Worm (Caenorhabditis elegans): ENCODE data around the gene Y37E11AM.2.

The Y37E11AM.2 gene

DNA sequence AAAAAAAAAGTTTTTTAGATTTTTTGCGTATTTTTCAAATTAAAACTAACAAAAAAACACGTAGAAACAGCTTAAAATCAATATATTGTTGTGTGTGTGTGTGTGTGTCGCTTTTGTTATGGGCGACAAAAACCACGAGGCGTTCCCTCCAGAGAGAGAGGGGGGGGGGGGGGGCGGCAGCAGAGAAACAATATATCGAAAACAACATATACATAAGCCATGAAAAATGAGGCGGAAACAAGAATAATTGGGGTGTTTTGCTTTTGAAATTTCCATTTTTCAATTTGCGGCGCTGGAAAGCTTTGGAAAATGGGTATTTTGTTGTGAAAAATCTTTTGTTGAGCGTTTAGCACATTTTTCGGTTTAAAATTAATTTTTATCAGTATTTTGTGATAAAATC lies at the start of gene Y37E11AM.2:
Gene Y37E11AM.2 (minus strand): TSS at position 101 of the 400 bp plus-strand sequence.
- TF ChIP-seq eor-1 (tag; optimal IDR thresholded peaks at IDR 0.05), result no peak
- no peak for TF ChIP-seq daf-12 (tag; optimal IDR thresholded peaks at IDR 0.05)
- no peak for TF ChIP-seq lin-39 (tag; optimal IDR thresholded peaks at IDR 0.05)
- no peak for TF ChIP-seq pqm-1 (tag; optimal IDR thresholded peaks at IDR 0.05)
- TF ChIP-seq ceh-28 (tag; optimal IDR thresholded peaks at IDR 0.05), result no peak
- TF ChIP-seq tbx-2 (tag; optimal IDR thresholded peaks at IDR 0.05), result no peak
- TF ChIP-seq nhr-12 (tag; optimal IDR thresholded peaks at IDR 0.05), result no peak
- no peak for TF ChIP-seq aly-2 (tag; optimal IDR thresholded peaks at IDR 0.05)
- TF ChIP-seq fkh-10 (GFP tag; optimal IDR thresholded peaks at IDR 0.05), result no peak

DNA sequence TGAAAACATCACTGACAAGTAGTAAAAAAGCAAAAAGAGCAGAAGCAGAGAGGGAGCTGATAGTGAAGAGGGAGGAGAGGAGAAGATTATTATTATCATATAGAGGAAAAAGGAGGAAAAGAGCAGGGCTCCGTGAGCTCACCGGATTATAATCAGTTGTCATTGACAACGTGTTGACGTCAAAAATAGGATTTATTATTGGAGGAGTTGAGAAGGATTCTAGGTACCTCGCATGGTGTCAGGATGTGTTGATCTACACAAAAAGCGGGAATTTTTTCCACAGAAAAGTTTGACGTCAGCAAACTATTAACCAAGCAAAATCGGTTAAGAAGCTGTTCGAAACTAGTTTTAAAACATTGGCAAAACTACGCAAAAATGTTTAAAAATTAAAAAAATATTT lies 48.9 kb upstream of the Y37E11AM.2 start:
- no peak for TF ChIP-seq mml-1 (tag; optimal IDR thresholded peaks at IDR 0.05)

DNA sequence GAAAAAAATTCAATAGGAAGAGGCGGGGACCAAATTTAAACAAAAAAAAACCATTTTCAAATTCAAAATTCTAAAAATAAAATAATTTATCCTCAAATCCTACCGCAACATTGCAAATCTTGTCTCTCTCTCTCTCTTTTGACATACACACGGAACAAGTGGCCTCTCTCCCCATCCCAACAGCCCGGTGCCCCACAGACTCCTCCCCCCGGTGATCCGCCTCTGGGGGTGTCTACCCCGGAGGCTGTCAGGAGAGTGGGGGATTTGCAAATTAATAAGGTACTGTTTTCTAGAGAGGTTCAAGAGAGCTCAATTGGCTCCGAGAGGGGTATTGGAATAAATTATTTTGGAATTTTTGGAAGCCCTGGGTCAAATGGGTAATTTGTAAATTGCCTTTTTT lies 42.5 kb upstream of the Y37E11AM.2 start:
- no peak for TF ChIP-seq unc-62 (GFP tag; optimal IDR thresholded peaks at IDR 0.05)
- TF ChIP-seq fkh-2 (tag; optimal IDR thresholded peaks at IDR 0.05), result no peak
- no peak for TF ChIP-seq nhr-237 (tag; optimal IDR thresholded peaks at IDR 0.05)
- TF ChIP-seq snpc-4 (tag; optimal IDR thresholded peaks at IDR 0.05), result no peak
- TF ChIP-seq nhr-67 (tag; optimal IDR thresholded peaks at IDR 0.05), result no peak
- TF ChIP-seq egl-5 (tag; optimal IDR thresholded peaks at IDR 0.05), result no peak
- no peak for TF ChIP-seq mml-1 (tag; optimal IDR thresholded peaks at IDR 0.05)
- TF ChIP-seq zag-1 (tag; optimal IDR thresholded peaks at IDR 0.05), result no peak
- TF ChIP-seq fkh-10 (GFP tag; optimal IDR thresholded peaks at IDR 0.05), result no peak
- no peak for TF ChIP-seq nhr-43 (tag; optimal IDR thresholded peaks at IDR 0.05; ENCODE audit: poor library complexity, severe bottlenecking)
- TF ChIP-seq nfya-1 (tag; optimal IDR thresholded peaks at IDR 0.05; ENCODE audit: insufficient read depth), result no peak
- no peak for TF ChIP-seq nhr-77 (tag; optimal IDR thresholded peaks at IDR 0.05)
- TF ChIP-seq ama-1 (optimal IDR thresholded peaks at IDR 0.05), result no peak
- TF ChIP-seq nhr-25 (tag; optimal IDR thresholded peaks at IDR 0.05), result no peak
- TF ChIP-seq ceh-9 (tag; optimal IDR thresholded peaks at IDR 0.05), result no peak
- no peak for TF ChIP-seq elt-3 (tag; optimal IDR thresholded peaks at IDR 0.05)

DNA sequence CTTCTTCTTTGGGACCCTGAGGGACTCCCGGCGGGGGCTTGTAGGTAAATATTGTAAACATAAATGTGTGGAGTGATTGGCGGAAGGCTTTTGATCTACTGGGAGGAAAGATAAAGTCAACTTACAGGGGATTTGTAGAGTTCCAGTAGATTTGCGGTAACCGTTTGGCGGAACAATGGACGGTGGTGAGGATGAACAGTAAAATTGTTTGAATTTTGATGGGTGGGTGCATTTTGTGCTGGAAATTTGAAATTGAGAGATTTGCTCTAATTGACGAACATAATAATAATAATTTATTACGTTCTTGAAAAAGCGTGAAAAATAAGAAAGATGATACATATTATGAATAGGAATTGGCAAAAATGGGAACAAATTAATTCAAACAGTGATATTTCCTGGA lies 41.3 kb upstream of the Y37E11AM.2 start, which contains the start of gene vab-2:
Gene vab-2 (minus strand): TSS at position 238 of the 400 bp plus-strand sequence.
- no peak for TF ChIP-seq mml-1 (tag; optimal IDR thresholded peaks at IDR 0.05)
- no peak for TF ChIP-seq lin-15B (tag; optimal IDR thresholded peaks at IDR 0.05)
- no peak for TF ChIP-seq aly-2 (tag; optimal IDR thresholded peaks at IDR 0.05)
- no peak for TF ChIP-seq nhr-76 (tag; optimal IDR thresholded peaks at IDR 0.05)
- TF ChIP-seq skn-1 (tag; optimal IDR thresholded peaks at IDR 0.05), result no peak
- no peak for TF ChIP-seq snpc-4 (tag; optimal IDR thresholded peaks at IDR 0.05)
- TF ChIP-seq unc-39 (tag; optimal IDR thresholded peaks at IDR 0.05), result no peak
- TF ChIP-seq pha-4 (tag; optimal IDR thresholded peaks at IDR 0.05), result no peak
- no peak for TF ChIP-seq nhr-28 (tag; optimal IDR thresholded peaks at IDR 0.05)
- no peak for TF ChIP-seq tbx-2 (tag; optimal IDR thresholded peaks at IDR 0.05)
- TF ChIP-seq elt-1 (tag; optimal IDR thresholded peaks at IDR 0.05), result no peak

DNA sequence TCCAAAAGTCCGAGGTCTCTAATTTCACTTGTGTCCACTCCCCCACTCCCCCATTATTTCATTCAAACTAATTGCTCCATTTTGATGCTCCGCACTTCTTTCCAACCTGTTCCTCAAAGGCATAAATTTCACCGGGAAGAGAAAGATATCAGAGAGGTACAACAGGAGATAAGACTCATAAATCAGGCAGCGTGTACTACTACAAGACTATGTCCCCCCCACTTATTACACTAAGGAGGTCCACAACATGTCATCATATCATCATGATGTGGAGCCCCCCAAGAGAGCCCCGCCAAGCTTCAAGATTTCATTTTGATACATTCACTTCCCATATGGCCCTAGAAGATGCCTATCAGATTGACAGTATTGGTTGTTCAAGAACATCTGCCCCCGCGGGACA lies 40.2 kb upstream of the Y37E11AM.2 start:
- TF ChIP-seq lin-39 (tag; optimal IDR thresholded peaks at IDR 0.05) (no peak), elt-1 (tag; optimal IDR thresholded peaks at IDR 0.05) (no peak), unc-39 (tag; optimal IDR thresholded peaks at IDR 0.05) (no peak), ztf-4 (tag; optimal IDR thresholded peaks at IDR 0.05) (no peak), elt-2 (tag; optimal IDR thresholded peaks at IDR 0.05) (no peak), eor-1 (tag; optimal IDR thresholded peaks at IDR 0.05) (no peak), skn-1 (tag; optimal IDR thresholded peaks at IDR 0.05) (no peak), pha-4 (tag; optimal IDR thresholded peaks at IDR 0.05) (no peak), nhr-43 (tag; optimal IDR thresholded peaks at IDR 0.05; ENCODE audit: poor library complexity, severe bottlenecking) (no peak), R02D3.7 (tag; optimal IDR thresholded peaks at IDR 0.05) (no peak), lin-15B (tag; optimal IDR thresholded peaks at IDR 0.05) (no peak), lsy-12 (tag; optimal IDR thresholded peaks at IDR 0.05) (no peak), unc-62 (GFP tag; optimal IDR thresholded peaks at IDR 0.05) (no peak), nhr-11 (tag; optimal IDR thresholded peaks at IDR 0.05) (no peak), nfya-1 (tag; optimal IDR thresholded peaks at IDR 0.05; ENCODE audit: insufficient read depth) (no peak), jun-1 (tag; optimal IDR thresholded peaks at IDR 0.05) (no peak), nhr-237 (tag; optimal IDR thresholded peaks at IDR 0.05) (no peak), ztf-11 (tag; optimal IDR thresholded peaks at IDR 0.05) (no peak), zag-1 (tag; optimal IDR thresholded peaks at IDR 0.05) (no peak)
